Worm (Caenorhabditis elegans) whole organism, late embryonic: ENCODE results near the gene shw-3.

Experiments used
- C38D4.7 ChIP-seq: fragments of 200-800 bp; sonication (Bioruptor generic); optimal IDR thresholded peaks from 2 replicates; lab custom pipeline; 2018; ENCODE audit warnings: mild to moderate bottlenecking, missing genetic modification characterization, moderate library complexity, missing compliant biosample characterization
- K09A11.1 ChIP-seq: sonication (generic microtip); optimal IDR thresholded peaks from 2 replicates; lab custom pipeline; 2017; ENCODE audit warnings: antibody characterized with exemption, mild to moderate bottlenecking, missing genetic modification characterization, missing compliant biosample characterization; ENCODE audit not compliant: insufficient read depth
- ahr-1 ChIP-seq: sonication (generic microtip); optimal IDR thresholded peaks from 2 replicates; lab custom pipeline; 2016; ENCODE audit warnings: missing genetic modification characterization, missing compliant biosample characterization
- ama-1 ChIP-seq: fragments of 150-350 bp; optimal IDR thresholded peaks from 2 replicates; lab custom pipeline; 2014
- ceh-14 ChIP-seq: sonication (generic microtip); optimal IDR thresholded peaks from 2 replicates; lab custom pipeline; 2016; ENCODE audit warnings: missing genotype, missing genetic modification characterization, missing compliant biosample characterization
- ceh-2 ChIP-seq: sonication (generic microtip); optimal IDR thresholded peaks from 2 replicates; lab custom pipeline; 2016; ENCODE audit warnings: missing genotype, missing genetic modification characterization, missing compliant biosample characterization
- dmd-4 ChIP-seq: sonication (generic microtip); optimal IDR thresholded peaks from 2 replicates; lab custom pipeline; 2016; ENCODE audit warnings: borderline replicate concordance, missing genetic modification characterization, missing compliant biosample characterization
- eyg-1 ChIP-seq: sonication (generic microtip); optimal IDR thresholded peaks from 2 replicates; lab custom pipeline; 2016; ENCODE audit warnings: missing genotype, missing genetic modification characterization, missing compliant biosample characterization
- hlh-6 ChIP-seq: sonication (generic microtip); optimal IDR thresholded peaks from 2 replicates; lab custom pipeline; 2016; ENCODE audit warnings: missing genotype, missing genetic modification characterization, missing compliant biosample characterization
- nfya-1 ChIP-seq: sonication (generic microtip); optimal IDR thresholded peaks from 2 replicates; lab custom pipeline; 2017; ENCODE audit warnings: missing genetic modification characterization, mild to moderate bottlenecking, missing compliant biosample characterization, antibody characterized with exemption, moderate library complexity
- nhr-11 ChIP-seq: fragments of 150-350 bp; optimal IDR thresholded peaks from 2 replicates; lab custom pipeline; 2014; ENCODE audit warnings: missing biosample characterization, missing genetic modification characterization
- sox-4 ChIP-seq: sonication (generic microtip); optimal IDR thresholded peaks from 2 replicates; lab custom pipeline; 2017; ENCODE audit warnings: mild to moderate bottlenecking, missing genetic modification characterization, inconsistent platforms, missing compliant biosample characterization
- tbx-7 ChIP-seq: sonication (generic microtip); optimal IDR thresholded peaks from 2 replicates; lab custom pipeline; 2016; ENCODE audit warnings: missing genotype, missing genetic modification characterization, missing compliant biosample characterization

DNA sequence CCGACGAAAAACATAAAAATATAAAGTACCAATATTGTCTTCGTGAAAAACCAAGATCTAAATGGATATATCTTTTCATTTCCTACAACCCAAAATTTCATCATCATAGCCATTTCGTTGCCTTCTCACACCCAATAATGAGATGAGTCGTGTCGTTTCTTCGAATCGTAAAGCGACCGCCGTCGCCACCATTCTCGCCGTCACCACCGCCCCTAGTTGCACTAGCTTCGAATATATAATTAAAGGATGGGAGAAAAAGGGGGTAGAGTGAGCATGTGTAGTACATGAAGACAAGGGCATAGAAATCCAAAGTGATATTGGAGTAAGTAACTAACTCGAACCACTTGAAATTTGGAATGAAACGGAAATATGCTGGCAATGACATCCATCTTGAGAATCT, 35.3 kb upstream of the shw-3 start:
- TF ChIP-seq hlh-6 (tag; lab: Kevin White, UChicago) (no peak), K09A11.1 (tag; lab: Kevin White, UChicago) (no peak), C38D4.7 (GFP tag; lab: Kevin White, UChicago) (no peak), nhr-11 (tag; lab: Kevin White, UChicago) (no peak), ahr-1 (tag; lab: Kevin White, UChicago) (no peak), ama-1 (lab: Kevin White, UChicago) (no peak), nfya-1 (no peak), tbx-7 (tag; lab: Kevin White, UChicago) (no peak), dmd-4 (tag; lab: Kevin White, UChicago) (no peak), ceh-2 (tag; lab: Kevin White, UChicago) (no peak), sox-4 (no peak), ceh-14 (tag; lab: Kevin White, UChicago) (peak; percentile 8), eyg-1 (no peak)
